Worm (Caenorhabditis elegans) whole organism, L1 larva: ENCODE data around the gene C33C12.1.

Experiments used
- C04F5.9 ChIP-seq: sonication (generic microtip); optimal IDR thresholded peaks from 2 replicates; lab custom pipeline; 2016; ENCODE audit warnings: missing genetic modification characterization, missing compliant biosample characterization
- C16A3.4 ChIP-seq: fragments of 150-350 bp; optimal IDR thresholded peaks from 2 replicates; lab custom pipeline; 2014; ENCODE audit warnings: missing biosample characterization, missing genetic modification characterization
- F16B12.6 ChIP-seq: fragments of 150-350 bp; optimal IDR thresholded peaks from 2 replicates; lab custom pipeline; 2014; ENCODE audit warnings: missing biosample characterization, missing genetic modification characterization
- Y116A8C.19 ChIP-seq: sonication (generic microtip); optimal IDR thresholded peaks from 2 replicates; lab custom pipeline; 2016; ENCODE audit warnings: missing compliant biosample characterization, missing genetic modification characterization, borderline replicate concordance
- aha-1 ChIP-seq: fragments of 150-350 bp; optimal IDR thresholded peaks from 2 replicates; lab custom pipeline; 2014; ENCODE audit warnings: missing biosample characterization, missing genetic modification characterization
- aly-2 ChIP-seq: fragments of 150-350 bp; optimal IDR thresholded peaks from 2 replicates; lab custom pipeline; 2014; ENCODE audit warnings: missing biosample characterization, missing genetic modification characterization
- ama-1 ChIP-seq: fragments of 150-350 bp; optimal IDR thresholded peaks from 2 replicates; lab custom pipeline; 2014
- blmp-1 ChIP-seq: fragments of 150-350 bp; optimal IDR thresholded peaks from 2 replicates; lab custom pipeline; 2014; ENCODE audit warnings: missing biosample characterization, missing genetic modification characterization
- ceh-82 ChIP-seq, 3 experiments: fragments of 150-350 bp in 1 of 3; sonication (generic microtip) in 2 of 3; optimal IDR thresholded peaks; 2 replicates each; lab custom pipeline; 2014 to 2017; ENCODE audit warnings: missing biosample characterization in 3 of 3, missing genetic modification characterization in 3 of 3
- ces-1 ChIP-seq: fragments of 150-350 bp; optimal IDR thresholded peaks from 2 replicates; lab custom pipeline; 2014; ENCODE audit warnings: missing biosample characterization, missing genetic modification reagents, missing genetic modification characterization
- dpl-1 ChIP-seq, 3 experiments: fragments of 150-350 bp in 2 of 3; sonication (generic microtip) in 1 of 3; optimal IDR thresholded peaks; 2 replicates each; lab custom pipeline; 2014 to 2017; ENCODE audit warnings: missing biosample characterization in 3 of 3, missing genetic modification characterization in 3 of 3, missing genetic modification reagents in 3 of 3
- dsc-1 ChIP-seq: sonication (generic microtip); optimal IDR thresholded peaks from 2 replicates; lab custom pipeline; 2016; ENCODE audit warnings: mild to moderate bottlenecking, missing genetic modification characterization, missing compliant biosample characterization
- efl-1 ChIP-seq, 4 experiments: fragments of 150-350 bp; optimal IDR thresholded peaks in 3 of 4; peaks in 1 of 4; 1 replicate in 1 of 4; 2 replicates in 3 of 4; lab custom pipeline; 2014; ENCODE audit warnings: missing biosample characterization in 2 of 4, missing genetic modification characterization in 2 of 4, missing genetic modification reagents in 2 of 4
- fkh-10 ChIP-seq: sonication (generic microtip); optimal IDR thresholded peaks from 2 replicates; lab custom pipeline; 2017; ENCODE audit warnings: missing biosample characterization, missing genetic modification reagents, missing genetic modification characterization
- fkh-8 ChIP-seq: sonication (generic microtip); optimal IDR thresholded peaks from 2 replicates; lab custom pipeline; 2016; ENCODE audit warnings: mild to moderate bottlenecking, missing genetic modification characterization, missing compliant biosample characterization
- fos-1 ChIP-seq: fragments of 150-350 bp; optimal IDR thresholded peaks from 2 replicates; lab custom pipeline; 2014; ENCODE audit warnings: missing biosample characterization, missing genetic modification characterization
- grh-1 ChIP-seq: fragments of 200-800 bp; sonication (Bioruptor generic); IDR thresholded peaks from 2 replicates; pipeline ENCODE4 v1.3.6; 2022; ENCODE audit warnings: missing genetic modification reagents, missing genetic modification characterization, missing compliant biosample characterization
- hlh-17 ChIP-seq: fragments of 200-800 bp; sonication (Bioruptor generic); optimal IDR thresholded peaks from 2 replicates; lab custom pipeline; 2018; ENCODE audit warnings: missing genetic modification characterization, mild to moderate bottlenecking, missing compliant biosample characterization, moderate library complexity, borderline replicate concordance
- irx-1 ChIP-seq: sonication (generic microtip); optimal IDR thresholded peaks from 2 replicates; lab custom pipeline; 2016; ENCODE audit warnings: missing genetic modification characterization, missing compliant biosample characterization
- isw-1 ChIP-seq: fragments of 200-800 bp; sonication (Bioruptor generic); IDR thresholded peaks from 2 replicates; pipeline ENCODE4 v1.3.6; 2022; ENCODE audit warnings: missing genetic modification characterization, missing compliant biosample characterization
- jun-1 ChIP-seq: fragments of 150-350 bp; optimal IDR thresholded peaks from 2 replicates; lab custom pipeline; 2014; ENCODE audit warnings: missing biosample characterization, missing genetic modification reagents, missing genetic modification characterization
- lin-13 ChIP-seq: fragments of 150-350 bp; optimal IDR thresholded peaks from 2 replicates; lab custom pipeline; 2014; ENCODE audit warnings: missing biosample characterization, missing genetic modification reagents, missing genetic modification characterization
- lin-14 ChIP-seq: fragments of 200-800 bp; sonication (Bioruptor generic); optimal IDR thresholded peaks from 2 replicates; lab custom pipeline; 2018; ENCODE audit warnings: mild to moderate bottlenecking, missing genetic modification characterization, moderate library complexity, missing compliant biosample characterization
- lin-15B ChIP-seq: fragments of 150-350 bp; sonication (generic microtip); optimal IDR thresholded peaks from 3 replicates; lab custom pipeline; 2014; ENCODE audit warnings: missing biosample characterization, missing genetic modification characterization
- lin-35 ChIP-seq, 2 experiments: fragments of 150-350 bp; optimal IDR thresholded peaks; 2 replicates each; lab custom pipeline; 2014; ENCODE audit warnings: missing biosample characterization in 2 of 2, missing genetic modification characterization in 2 of 2, missing genetic modification reagents in 2 of 2
- lin-39 ChIP-seq: fragments of 150-350 bp; optimal IDR thresholded peaks from 2 replicates; lab custom pipeline; 2014; ENCODE audit warnings: missing biosample characterization, missing genetic modification reagents, missing genetic modification characterization
- lir-3 ChIP-seq: sonication (generic microtip); optimal IDR thresholded peaks from 2 replicates; lab custom pipeline; 2016; ENCODE audit warnings: mild to moderate bottlenecking, missing genetic modification characterization, moderate library complexity, missing compliant biosample characterization; ENCODE audit not compliant: poor library complexity
- lsy-2 ChIP-seq, 2 experiments: fragments of 150-350 bp; optimal IDR thresholded peaks; 2 replicates each; lab custom pipeline; 2014; ENCODE audit warnings: missing biosample characterization in 2 of 2, missing genetic modification characterization in 2 of 2
- mab-9 ChIP-seq: fragments of 200-800 bp; sonication (Bioruptor generic); IDR thresholded peaks from 2 replicates; pipeline ENCODE4 v1.3.6; 2022; ENCODE audit warnings: missing genetic modification reagents, missing genetic modification characterization, missing compliant biosample characterization
- mdl-1 ChIP-seq, 2 experiments: fragments of 150-350 bp; optimal IDR thresholded peaks; 2 replicates each; lab custom pipeline; 2014 to 2017; ENCODE audit warnings: missing biosample characterization in 2 of 2, missing genetic modification characterization in 2 of 2, inconsistent platforms in 1 of 2
- mep-1 ChIP-seq: fragments of 150-350 bp; optimal IDR thresholded peaks from 2 replicates; lab custom pipeline; 2014; ENCODE audit warnings: missing biosample characterization, missing genetic modification characterization
- nhr-19 ChIP-seq: fragments of 200-800 bp; sonication (Bioruptor generic); conservative IDR thresholded peaks from 2 replicates; pipeline ENCODE4 v1.3.6; 2022; ENCODE audit warnings: missing genetic modification characterization, missing compliant biosample characterization
- nhr-20 ChIP-seq: sonication (generic microtip); optimal IDR thresholded peaks from 2 replicates; lab custom pipeline; 2016; ENCODE audit warnings: mild to moderate bottlenecking, missing genetic modification characterization, missing compliant biosample characterization
- nhr-28 ChIP-seq: fragments of 150-350 bp; optimal IDR thresholded peaks from 2 replicates; lab custom pipeline; 2014; ENCODE audit warnings: missing biosample characterization, missing genetic modification characterization
- nhr-71 ChIP-seq: sonication (generic microtip); optimal IDR thresholded peaks from 2 replicates; lab custom pipeline; 2016; ENCODE audit warnings: mild to moderate bottlenecking, missing genetic modification characterization, moderate library complexity, missing compliant biosample characterization
- nhr-76 ChIP-seq: sonication (generic microtip); optimal IDR thresholded peaks from 2 replicates; lab custom pipeline; 2017; ENCODE audit warnings: missing biosample characterization, missing genetic modification characterization
- nhr-77 ChIP-seq: fragments of 150-350 bp; optimal IDR thresholded peaks from 2 replicates; lab custom pipeline; 2014; ENCODE audit warnings: missing biosample characterization, missing genetic modification characterization
- nhr-85 ChIP-seq: sonication (generic microtip); peaks from one replicate; lab custom pipeline; 2016; ENCODE audit warnings: missing genetic modification characterization, inconsistent platforms, missing compliant biosample characterization
- pax-3 ChIP-seq: fragments of 200-800 bp; sonication (Bioruptor generic); optimal IDR thresholded peaks from 2 replicates; lab custom pipeline; 2018; ENCODE audit warnings: mild to moderate bottlenecking, missing genetic modification characterization, moderate library complexity, missing compliant biosample characterization
- rnt-1 ChIP-seq: sonication (generic microtip); optimal IDR thresholded peaks from 2 replicates; lab custom pipeline; 2016; ENCODE audit warnings: mild to moderate bottlenecking, missing genetic modification characterization, moderate library complexity, missing compliant biosample characterization
- skn-1 ChIP-seq: fragments of 150-350 bp; optimal IDR thresholded peaks from 2 replicates; lab custom pipeline; 2014; ENCODE audit warnings: missing biosample characterization, missing genetic modification characterization
- snpc-4 ChIP-seq: fragments of 150-350 bp; optimal IDR thresholded peaks from 2 replicates; lab custom pipeline; 2014; ENCODE audit warnings: missing biosample characterization, missing genetic modification characterization
- snu-23 ChIP-seq: sonication (generic microtip); optimal IDR thresholded peaks from 2 replicates; lab custom pipeline; 2016; ENCODE audit warnings: missing genetic modification characterization, missing compliant biosample characterization
- swsn-7 ChIP-seq: sonication (generic microtip); optimal IDR thresholded peaks from 2 replicates; lab custom pipeline; 2016; ENCODE audit warnings: missing genetic modification characterization, missing compliant biosample characterization
- tbx-2 ChIP-seq: sonication (generic microtip); optimal IDR thresholded peaks from 2 replicates; lab custom pipeline; 2016; ENCODE audit warnings: missing genetic modification characterization, missing compliant biosample characterization
- tlp-1 ChIP-seq: fragments of 150-350 bp; optimal IDR thresholded peaks from 2 replicates; lab custom pipeline; 2014; ENCODE audit warnings: missing biosample characterization, missing genetic modification characterization
- unc-86 ChIP-seq: sonication (generic microtip); optimal IDR thresholded peaks from 2 replicates; lab custom pipeline; 2016; ENCODE audit warnings: missing genetic modification characterization, missing compliant biosample characterization
- unc-98 ChIP-seq: fragments of 200-800 bp; sonication (Bioruptor generic); IDR thresholded peaks from 2 replicates; pipeline ENCODE4 v1.3.6; 2022; ENCODE audit warnings: missing genetic modification characterization, missing compliant biosample characterization
- vab-15 ChIP-seq: sonication (generic microtip); optimal IDR thresholded peaks from 2 replicates; lab custom pipeline; 2017; ENCODE audit warnings: missing genotype, mild to moderate bottlenecking, missing genetic modification characterization, missing compliant biosample characterization
- xbp-1 ChIP-seq: sonication (generic microtip); optimal IDR thresholded peaks from 2 replicates; lab custom pipeline; 2016; ENCODE audit warnings: missing genetic modification characterization, missing compliant biosample characterization
- ztf-4 ChIP-seq: fragments of 150-350 bp; optimal IDR thresholded peaks from 2 replicates; lab custom pipeline; 2014; ENCODE audit warnings: missing biosample characterization, missing genetic modification characterization

C33C12.1 gene

ce11 chrII:2202147-2202546 is 4.1 kb downstream of the C33C12.1 start:
- TF ChIP-seq lin-15B (tag; lab: Kevin White, UChicago) (no peak), fkh-10 (no peak), grh-1 (GFP tag; lab: Robert Waterston, UW) (no peak), ceh-82 (tag; optimal IDR thresholded peaks at IDR 0.05; lab: Kevin White, UChicago) (no peak)
- TF ChIP-seq, all 84 proteins: peak for 0

DNA sequence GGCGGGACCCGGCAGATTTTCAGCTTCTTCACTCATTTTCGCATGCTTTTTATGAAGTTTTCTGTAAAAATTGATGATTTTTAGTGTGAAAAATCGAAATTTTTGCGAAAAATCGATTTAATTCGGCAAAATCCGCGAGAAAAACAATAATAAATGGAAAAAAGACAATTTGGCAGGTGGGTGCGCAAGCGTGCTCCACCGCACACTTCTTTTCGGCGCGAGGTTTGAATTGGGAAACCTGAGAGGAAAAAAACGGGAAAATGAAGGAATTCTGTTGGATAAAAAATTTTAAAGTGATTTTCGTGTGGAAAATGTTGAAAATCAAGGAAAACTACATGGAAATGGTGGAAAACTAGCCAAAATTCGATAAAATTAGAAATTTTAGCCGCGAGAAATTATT is 6.0 kb downstream of the C33C12.1 start, which contains the start of gene Y59C2A.2:
Gene Y59C2A.2 (minus strand): TSS at position 61 of the 400 bp plus-strand sequence.
- peak; percentile 23 for TF ChIP-seq fkh-8 (tag; lab: Kevin White, UChicago)
- peak; percentile 58 for TF ChIP-seq C16A3.4 (tag; lab: Kevin White, UChicago)
- no peak for TF ChIP-seq nhr-77 (tag; lab: Kevin White, UChicago)
- TF ChIP-seq rnt-1: peak; percentile 53
- peak; percentile 61 for TF ChIP-seq nhr-85 (tag; lab: Kevin White, UChicago)
- peak; percentile 18 for TF ChIP-seq swsn-7 (tag; lab: Kevin White, UChicago)
- peak; percentile 54 for TF ChIP-seq snu-23
- TF ChIP-seq dpl-1 (GFP tag; optimal IDR thresholded peaks at IDR 0.05; lab: Kevin White, UChicago): peak; percentile 88 to 94 (median 93)
- no peak for TF ChIP-seq hlh-17 (GFP tag; lab: Kevin White, UChicago)
- TF ChIP-seq efl-1 (optimal IDR thresholded peaks at IDR 0.05; lab: Kevin White, UChicago): peak; percentile 94 to 96
- peak; percentile 95 to 99 for TF ChIP-seq efl-1 (GFP tag; optimal IDR thresholded peaks at IDR 0.05 in 1 of 2; lab: Kevin White, UChicago)
- peak; percentile 93 to 97 for TF ChIP-seq lin-35 (GFP tag; optimal IDR thresholded peaks at IDR 0.05; lab: Kevin White, UChicago)
- no peak for TF ChIP-seq tlp-1
- peak; percentile 25 for TF ChIP-seq blmp-1 (tag; lab: Kevin White, UChicago)
- peak; percentile 39 for TF ChIP-seq vab-15 (tag; lab: Kevin White, UChicago)
- TF ChIP-seq dsc-1 (tag; lab: Kevin White, UChicago): peak; percentile 31
- TF ChIP-seq unc-86 (tag; lab: Kevin White, UChicago): peak; percentile 4
- TF ChIP-seq ces-1 (GFP tag; lab: Kevin White, UChicago): no peak
- TF ChIP-seq aly-2 (tag; lab: Kevin White, UChicago): peak; percentile 39
- TF ChIP-seq lin-39 (tag; lab: Kevin White, UChicago): no peak
- TF ChIP-seq mab-9 (GFP tag; lab: Robert Waterston, UW): no peak
- TF ChIP-seq ztf-4 (tag; lab: Kevin White, UChicago): no peak
- TF ChIP-seq isw-1 (GFP tag; lab: Robert Waterston, UW): peak; percentile 22; the same call in 1 of the 2 replicates
- no peak for TF ChIP-seq unc-98 (GFP tag; lab: Robert Waterston, UW)
- no peak for TF ChIP-seq ama-1 (lab: Kevin White, UChicago)
- TF ChIP-seq lir-3 (tag; lab: Kevin White, UChicago): no peak
- no peak for TF ChIP-seq fos-1
- 0 out of 2 replicates have a peak, but pooled peaks have one; percentile 32 for TF ChIP-seq grh-1 (GFP tag; lab: Robert Waterston, UW)
- TF ChIP-seq nhr-28 (tag; lab: Kevin White, UChicago): no peak
- peak; percentile 26 for TF ChIP-seq lin-15B (tag; lab: Kevin White, UChicago)
- TF ChIP-seq tbx-2 (tag; lab: Kevin White, UChicago): peak; percentile 45
- peak; percentile 26 for TF ChIP-seq xbp-1 (tag; lab: Kevin White, UChicago)
- TF ChIP-seq mdl-1 (tag; optimal IDR thresholded peaks at IDR 0.05; lab: Kevin White, UChicago): peak in 1 of 2 experiments; percentile 22
- peak; percentile 62 to 78 for TF ChIP-seq lsy-2 (tag; optimal IDR thresholded peaks at IDR 0.05; lab: Kevin White, UChicago)
- no peak for TF ChIP-seq nhr-71 (tag; lab: Kevin White, UChicago)
- peak; percentile 36 for TF ChIP-seq lin-14 (GFP tag; lab: Kevin White, UChicago)
- peak; percentile 2 to 74 (median 24) for TF ChIP-seq ceh-82 (tag; optimal IDR thresholded peaks at IDR 0.05; lab: Kevin White, UChicago)
- TF ChIP-seq pax-3: peak; percentile 16
- peak; percentile 35 for TF ChIP-seq F16B12.6 (tag; lab: Kevin White, UChicago)
- peak; percentile 42 for TF ChIP-seq skn-1 (tag; lab: Kevin White, UChicago)
- TF ChIP-seq nhr-76 (tag; lab: Kevin White, UChicago): no peak
- peak; percentile 30 for TF ChIP-seq nhr-19
- peak; percentile 19 for TF ChIP-seq mep-1
- TF ChIP-seq snpc-4 (tag; lab: Kevin White, UChicago): no peak
- TF ChIP-seq lin-13 (GFP tag; lab: Kevin White, UChicago): peak; percentile 48
- TF ChIP-seq Y116A8C.19 (tag; lab: Kevin White, UChicago): no peak
- TF ChIP-seq nhr-20 (tag; lab: Kevin White, UChicago): peak; percentile 15
- no peak for TF ChIP-seq fkh-10
- TF ChIP-seq jun-1 (tag; lab: Kevin White, UChicago): peak; percentile 6
- no peak for TF ChIP-seq aha-1 (tag; lab: Kevin White, UChicago)
- no peak for TF ChIP-seq C04F5.9 (tag; lab: Kevin White, UChicago)
- TF ChIP-seq irx-1: peak; percentile 29
